Fruit fly (Drosophila melanogaster) whole organism, prepupa: ENCODE measurements around the gene CG8560.
A peak's percentile ranks its signal among the peaks of the same experiment; 100 is the strongest.

ENCODE experiments used
- CG10669 ChIP-seq: fragments of 200-800 bp; sonication (Bioruptor generic); optimal IDR thresholded peaks from 3 replicates; lab custom pipeline; 2018; ENCODE audit warnings: missing biosample characterization, mild to moderate bottlenecking, missing genetic modification characterization, moderate library complexity
- CG11902 ChIP-seq: fragments of 200-800 bp; sonication (Bioruptor generic); optimal IDR thresholded peaks from 3 replicates; lab custom pipeline; 2016; ENCODE audit warnings: missing biosample characterization, missing genetic modification characterization
- CG15336 ChIP-seq: fragments of 200-800 bp; sonication (Bioruptor generic); IDR thresholded peaks from 2 replicates; pipeline ENCODE4 v1.3.6; 2022; ENCODE audit warnings: missing biosample characterization, missing genetic modification characterization
- CG1621 ChIP-seq: fragments of 200-800 bp; sonication (Bioruptor generic); optimal IDR thresholded peaks from 3 replicates; lab custom pipeline; 2018; ENCODE audit warnings: missing biosample characterization, mild to moderate bottlenecking, missing genetic modification characterization
- CG3032 ChIP-seq: fragments of 200-800 bp; optimal IDR thresholded peaks from 2 replicates; lab custom pipeline; 2019; ENCODE audit warnings: missing biosample characterization, mild to moderate bottlenecking, missing genetic modification characterization, moderate library complexity
- CG31627 ChIP-seq: fragments of 200-800 bp; sonication (Bioruptor generic); optimal IDR thresholded peaks from 3 replicates; lab custom pipeline; 2016; ENCODE audit warnings: missing biosample characterization, missing genetic modification characterization
- CG32006 ChIP-seq: fragments of 200-800 bp; sonication (Bioruptor generic); optimal IDR thresholded peaks from 3 replicates; lab custom pipeline; 2017; ENCODE audit warnings: missing biosample characterization, mild to moderate bottlenecking, missing genetic modification characterization
- CG34406 ChIP-seq: fragments of 200-800 bp; sonication (Bioruptor generic); optimal IDR thresholded peaks from 3 replicates; lab custom pipeline; 2016; ENCODE audit warnings: missing biosample characterization, missing genetic modification characterization
- CG3919 ChIP-seq: fragments of 200-800 bp; sonication (Bioruptor generic); optimal IDR thresholded peaks from 3 replicates; lab custom pipeline; 2016; ENCODE audit warnings: missing biosample characterization, missing genetic modification characterization
- CG6276 ChIP-seq: fragments of 200-800 bp; sonication (Bioruptor generic); optimal IDR thresholded peaks from 2 replicates; lab custom pipeline; 2017; ENCODE audit warnings: missing biosample characterization, mild to moderate bottlenecking, missing genetic modification characterization
- CG6792 ChIP-seq: fragments of 200-800 bp; sonication (Bioruptor generic); optimal IDR thresholded peaks from 3 replicates; lab custom pipeline; 2016; ENCODE audit warnings: missing biosample characterization, missing genetic modification characterization
- CG6808 ChIP-seq: fragments of 200-800 bp; sonication (Bioruptor generic); optimal IDR thresholded peaks from 3 replicates; lab custom pipeline; 2017; ENCODE audit warnings: missing biosample characterization, missing genetic modification characterization, mild to moderate bottlenecking, moderate library complexity, missing genetic modification reagents
- CG6854 ChIP-seq: fragments of 200-800 bp; sonication (Bioruptor generic); optimal IDR thresholded peaks from 2 replicates; lab custom pipeline; 2017; ENCODE audit warnings: missing biosample characterization, mild to moderate bottlenecking, missing genetic modification characterization
- CG7368 ChIP-seq: fragments of 200-800 bp; sonication (Bioruptor generic); optimal IDR thresholded peaks from 3 replicates; lab custom pipeline; 2016; ENCODE audit warnings: missing biosample characterization, missing genetic modification characterization
- CG8119 ChIP-seq: fragments of 200-800 bp; sonication (Bioruptor generic); IDR thresholded peaks from 3 replicates; pipeline ENCODE4 v1.3.6; 2022; ENCODE audit warnings: missing biosample characterization, missing genetic modification characterization
- CG8319 ChIP-seq: fragments of 200-800 bp; sonication (Bioruptor generic); optimal IDR thresholded peaks from 3 replicates; lab custom pipeline; 2016; ENCODE audit warnings: missing biosample characterization, missing genetic modification characterization
- CG9139 ChIP-seq: fragments of 200-800 bp; sonication (Bioruptor generic); optimal IDR thresholded peaks from 3 replicates; lab custom pipeline; 2017; ENCODE audit warnings: missing biosample characterization, mild to moderate bottlenecking, missing genetic modification characterization
- Eip78C ChIP-seq: fragments of 200-800 bp; sonication (Bioruptor generic); peaks from one replicate; lab custom pipeline; 2016; ENCODE audit warnings: missing biosample characterization, missing genetic modification characterization
- Eip93F ChIP-seq: fragments of 200-800 bp; sonication (Bioruptor generic); optimal IDR thresholded peaks from 2 replicates; lab custom pipeline; 2016; ENCODE audit warnings: missing biosample characterization, mild to moderate bottlenecking, missing genetic modification characterization
- Gug ChIP-seq: fragments of 200-800 bp; sonication (Bioruptor generic); IDR thresholded peaks from 2 replicates; pipeline ENCODE4 v1.3.6; 2022; ENCODE audit warnings: missing biosample characterization, missing genetic modification characterization
- Hr38 ChIP-seq: sonication (Bioruptor generic); optimal IDR thresholded peaks from 2 replicates; lab custom pipeline; 2016; ENCODE audit warnings: missing biosample characterization, missing genetic modification characterization
- Hr4 ChIP-seq: fragments of 200-800 bp; sonication (Bioruptor generic); optimal IDR thresholded peaks from 3 replicates; lab custom pipeline; 2016; ENCODE audit warnings: missing biosample characterization, missing genetic modification characterization
- Lpt ChIP-seq: fragments of 200-800 bp; sonication (Bioruptor generic); optimal IDR thresholded peaks from 3 replicates; lab custom pipeline; 2016; ENCODE audit warnings: missing biosample characterization, missing genetic modification characterization
- Met ChIP-seq: fragments of 200-800 bp; sonication (Bioruptor generic); optimal IDR thresholded peaks from 3 replicates; lab custom pipeline; 2016; ENCODE audit warnings: missing biosample characterization, missing genetic modification characterization
- Smox ChIP-seq: fragments of 200-800 bp; sonication (Bioruptor generic); optimal IDR thresholded peaks from 3 replicates; lab custom pipeline; 2016; ENCODE audit warnings: missing biosample characterization, missing genetic modification characterization
- Sox102F ChIP-seq: fragments of 200-800 bp; sonication (Bioruptor generic); optimal IDR thresholded peaks from 2 replicates; lab custom pipeline; 2016; ENCODE audit warnings: missing biosample characterization, mild to moderate bottlenecking, missing genetic modification characterization
- Sox15 ChIP-seq: fragments of 200-800 bp; sonication (Bioruptor generic); optimal IDR thresholded peaks from 3 replicates; lab custom pipeline; 2016; ENCODE audit warnings: missing biosample characterization, missing genetic modification characterization
- achi ChIP-seq: fragments of 200-800 bp; sonication (Bioruptor generic); optimal IDR thresholded peaks from 3 replicates; lab custom pipeline; 2016; ENCODE audit warnings: missing biosample characterization, missing genetic modification characterization
- acj6 ChIP-seq: fragments of 200-800 bp; sonication (Bioruptor generic); optimal IDR thresholded peaks from 3 replicates; lab custom pipeline; 2016; ENCODE audit warnings: missing biosample characterization, missing genetic modification characterization
- cyc ChIP-seq: fragments of 200-800 bp; sonication (Bioruptor generic); optimal IDR thresholded peaks from 3 replicates; lab custom pipeline; 2016; ENCODE audit warnings: missing biosample characterization, missing genetic modification characterization
- dac ChIP-seq: fragments of 200-800 bp; sonication (Bioruptor generic); optimal IDR thresholded peaks from 2 replicates; lab custom pipeline; 2017; ENCODE audit warnings: missing biosample characterization, mild to moderate bottlenecking, missing genetic modification characterization
- dsx ChIP-seq: fragments of 200-800 bp; optimal IDR thresholded peaks from 3 replicates; lab custom pipeline; 2019; ENCODE audit warnings: missing biosample characterization, mild to moderate bottlenecking, missing genetic modification characterization, moderate library complexity; ENCODE audit not compliant: poor library complexity, severe bottlenecking
- eg ChIP-seq: fragments of 200-800 bp; sonication (Bioruptor generic); IDR thresholded peaks from 3 replicates; pipeline ENCODE4 v1.3.6; 2022; ENCODE audit warnings: missing biosample characterization, missing genetic modification characterization
- esn ChIP-seq: fragments of 200-800 bp; sonication (Bioruptor generic); optimal IDR thresholded peaks from 2 replicates; lab custom pipeline; 2016; ENCODE audit warnings: missing biosample characterization, mild to moderate bottlenecking, missing genetic modification characterization, moderate library complexity
- fkh ChIP-seq: fragments of 200-800 bp; sonication (Bioruptor generic); optimal IDR thresholded peaks from 3 replicates; lab custom pipeline; 2017; ENCODE audit warnings: missing biosample characterization, mild to moderate bottlenecking, missing genetic modification characterization, moderate library complexity
- lz ChIP-seq: fragments of 200-800 bp; sonication (Bioruptor generic); optimal IDR thresholded peaks from 3 replicates; lab custom pipeline; 2016; ENCODE audit warnings: missing biosample characterization, missing genetic modification characterization
- net ChIP-seq: fragments of 200-800 bp; sonication (Bioruptor generic); optimal IDR thresholded peaks from 3 replicates; lab custom pipeline; 2016; ENCODE audit warnings: missing biosample characterization, missing genetic modification characterization
- pdm3 ChIP-seq: fragments of 200-800 bp; sonication (Bioruptor generic); optimal IDR thresholded peaks from 3 replicates; lab custom pipeline; 2016; ENCODE audit warnings: missing biosample characterization, missing genetic modification characterization
- salr ChIP-seq, 2 experiments: fragments of 200-800 bp; sonication (Bioruptor generic); optimal IDR thresholded peaks; 3 replicates each; lab custom pipeline; 2016 to 2018; ENCODE audit warnings: missing biosample characterization in 2 of 2, missing genetic modification characterization in 2 of 2, mild to moderate bottlenecking in 1 of 2
- spab ChIP-seq: fragments of 200-800 bp; sonication (Bioruptor generic); optimal IDR thresholded peaks from 2 replicates; lab custom pipeline; 2017; ENCODE audit warnings: missing biosample characterization, mild to moderate bottlenecking, missing genetic modification characterization, missing genetic modification reagents
- ss ChIP-seq, 2 experiments: fragments of 200-800 bp; sonication (Bioruptor generic); optimal IDR thresholded peaks; 2 replicates in 1 of 2; 3 replicates in 1 of 2; lab custom pipeline; 2017 to 2018; ENCODE audit warnings: mild to moderate bottlenecking in 2 of 2, missing biosample characterization in 2 of 2, missing genetic modification characterization in 2 of 2, moderate library complexity in 1 of 2
- topi ChIP-seq: fragments of 200-800 bp; sonication (Bioruptor generic); optimal IDR thresholded peaks from 3 replicates; lab custom pipeline; 2016; ENCODE audit warnings: missing biosample characterization, missing genetic modification characterization
- vri ChIP-seq: fragments of 200-800 bp; sonication (Bioruptor generic); optimal IDR thresholded peaks from 3 replicates; lab custom pipeline; 2016; ENCODE audit warnings: missing biosample characterization, mild to moderate bottlenecking, missing genetic modification characterization

The CG8560 gene

DNA sequence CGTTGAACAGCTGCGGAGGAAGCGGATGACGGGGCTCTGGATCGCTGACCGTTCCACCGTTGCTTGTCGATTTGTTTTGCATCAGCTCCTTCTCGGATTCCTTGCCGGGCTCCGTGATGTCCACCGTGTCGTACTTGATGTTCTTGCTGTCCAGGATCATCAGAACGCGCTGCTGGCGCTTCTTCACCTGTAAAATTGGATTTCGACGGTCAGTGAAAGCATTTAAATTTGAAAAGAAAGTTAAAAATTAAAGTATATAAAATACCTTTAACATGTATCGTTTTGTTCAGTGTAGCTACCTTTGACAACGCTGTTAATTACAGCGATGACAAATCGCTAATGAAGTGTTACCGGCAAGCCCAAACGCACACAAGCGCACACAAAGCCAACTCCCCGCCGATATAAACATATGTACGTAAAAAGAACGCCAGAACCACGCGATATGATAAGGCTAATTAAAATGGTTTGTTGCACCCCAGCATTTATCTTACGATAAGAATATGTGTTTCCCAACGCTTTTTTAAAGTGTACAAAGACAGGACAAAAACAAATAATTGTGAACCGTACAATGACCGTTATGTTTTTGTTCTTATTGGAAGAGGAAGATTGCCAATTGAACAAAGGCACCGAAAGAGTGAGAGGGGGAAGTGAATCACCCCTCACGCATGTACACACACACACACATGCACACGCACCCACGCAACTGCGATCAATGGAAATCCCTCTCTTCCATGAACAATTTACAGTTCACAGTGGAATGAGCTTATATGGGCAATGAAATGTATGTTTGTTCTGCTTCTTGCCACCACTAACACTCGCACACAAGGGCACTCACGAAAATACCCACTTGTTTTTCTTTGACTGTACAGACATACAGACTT, 35.9 kb downstream of the CG8560 start (continued):
- peak; percentile 8 for TF ChIP-seq CG3919 (GFP tag; lab: Kevin White, UChicago)
- no peak for TF ChIP-seq CG9139 (GFP tag; lab: Kevin White, UChicago)
- peak; percentile 10 for TF ChIP-seq acj6 (GFP tag; lab: Kevin White, UChicago)
- TF ChIP-seq Met (GFP tag; lab: Kevin White, UChicago) = peak; percentile 20
- peak; percentile 8 for TF ChIP-seq achi (GFP tag; lab: Kevin White, UChicago)
- TF ChIP-seq CG7368 (GFP tag; lab: Kevin White, UChicago) = no peak
- no peak for TF ChIP-seq cyc (GFP tag; lab: Kevin White, UChicago)
- TF ChIP-seq topi (GFP tag; lab: Kevin White, UChicago) = peak; percentile 15
- TF ChIP-seq Eip78C (GFP tag; lab: Kevin White, UChicago) = peak; percentile 82
- TF ChIP-seq lz (GFP tag; lab: Kevin White, UChicago) = peak; percentile 25
- no peak for TF ChIP-seq dac (GFP tag; lab: Kevin White, UChicago)
- TF ChIP-seq spab (GFP tag; lab: Kevin White, UChicago) = no peak
- TF ChIP-seq Lpt = no peak
- no peak for TF ChIP-seq pdm3 (GFP tag; lab: Kevin White, UChicago)
- TF ChIP-seq Eip93F (GFP tag; lab: Kevin White, UChicago) = peak; percentile 73
- no peak for TF ChIP-seq Sox15 (GFP tag; lab: Kevin White, UChicago)
- TF ChIP-seq, all 60 proteins: peak for 25

DNA sequence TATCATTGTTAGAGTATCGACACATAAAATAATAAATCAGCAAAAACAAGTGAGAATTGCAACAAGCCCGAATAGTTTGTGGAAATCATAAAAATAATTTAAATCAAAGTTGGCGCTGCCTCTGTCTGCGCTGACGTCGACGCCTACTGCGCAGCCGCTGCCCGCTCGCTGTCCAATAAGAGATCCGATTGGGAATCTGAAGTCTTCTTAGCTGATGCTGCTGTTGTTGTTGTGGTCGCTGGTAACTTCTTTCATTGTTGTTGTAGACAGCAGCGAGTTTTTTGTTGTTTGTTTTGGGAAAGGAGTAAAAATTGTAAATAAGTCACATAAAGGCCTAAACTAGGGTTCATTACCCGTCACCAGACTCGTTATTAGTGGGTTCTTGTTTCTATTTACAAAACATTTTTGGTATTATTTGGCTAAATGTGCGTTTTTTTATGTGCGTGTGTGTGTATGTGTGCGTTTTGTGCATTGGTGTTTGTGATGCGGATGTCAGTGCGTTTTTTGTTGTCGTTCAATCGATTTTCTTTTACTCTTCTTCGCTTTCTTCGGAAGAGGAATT, 39.2 kb downstream of the CG8560 start:
- TF ChIP-seq fkh (peak; percentile 57), CG11902 (GFP tag; lab: Kevin White, UChicago) (no peak), dac (GFP tag; lab: Kevin White, UChicago) (no peak), CG6808 (GFP tag; lab: Kevin White, UChicago) (no peak), salr (GFP tag; optimal IDR thresholded peaks at IDR 0.05; lab: Kevin White, UChicago) (no peak), CG31627 (GFP tag; lab: Kevin White, UChicago) (no peak), vri (no peak)

DNA sequence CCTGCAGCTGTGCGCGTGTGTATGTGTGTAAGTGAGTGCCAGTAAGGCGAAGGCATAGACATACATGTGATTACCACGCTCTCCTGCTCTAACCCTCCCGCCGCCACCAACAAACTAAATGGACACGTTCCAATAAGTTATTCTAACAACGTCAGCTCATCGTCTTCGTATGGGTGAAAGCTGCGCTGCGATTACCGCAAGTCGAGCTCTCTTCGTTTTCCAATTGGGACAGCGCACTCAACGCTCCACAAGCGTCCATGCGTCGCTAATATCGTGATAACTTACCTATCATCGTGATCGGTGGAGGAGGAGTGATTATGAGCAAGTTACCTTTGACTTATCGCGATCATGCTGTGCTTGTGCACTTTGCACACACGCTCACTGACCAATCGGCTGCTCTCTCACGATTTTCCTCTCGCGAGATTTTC, 42.9 kb downstream of the CG8560 start:
- TF ChIP-seq CG6854 (GFP tag; lab: Kevin White, UChicago) (peak; percentile 39), CG31627 (GFP tag; lab: Kevin White, UChicago) (no peak), net (GFP tag; lab: Kevin White, UChicago) (peak; percentile 35), CG10669 (GFP tag; lab: Kevin White, UChicago) (peak; percentile 21), CG8119 (GFP tag; lab: Robert Waterston, UW) (peak; percentile 64; the same call in 2 of the 3 replicates), lz (GFP tag; lab: Kevin White, UChicago) (no peak), eg (GFP tag; lab: Robert Waterston, UW) (peak; percentile 74; the same call in 2 of the 3 replicates), Gug (no peak), Sox102F (GFP tag; lab: Kevin White, UChicago) (no peak), Hr38 (GFP tag; lab: Kevin White, UChicago) (no peak), achi (GFP tag; lab: Kevin White, UChicago) (peak; percentile 5), spab (GFP tag; lab: Kevin White, UChicago) (peak; percentile 28), cyc (GFP tag; lab: Kevin White, UChicago) (no peak), CG34406 (GFP tag; lab: Kevin White, UChicago) (peak; percentile 5), Eip93F (GFP tag; lab: Kevin White, UChicago) (no peak), CG6808 (GFP tag; lab: Kevin White, UChicago) (peak; percentile 82), salr (GFP tag; optimal IDR thresholded peaks at IDR 0.05; lab: Kevin White, UChicago) (no peak), ss (GFP tag; optimal IDR thresholded peaks at IDR 0.05; lab: Kevin White, UChicago) (peak; percentile 23 to 47), esn (GFP tag; lab: Kevin White, UChicago) (no peak), CG32006 (GFP tag; lab: Kevin White, UChicago) (peak; percentile 18), Hr4 (GFP tag; lab: Kevin White, UChicago) (peak; percentile 50), CG15336 (GFP tag; lab: Robert Waterston, UW) (peak; percentile 68), dsx (GFP tag; lab: Kevin White, UChicago) (no peak), fkh (no peak), Smox (GFP tag; lab: Kevin White, UChicago) (no peak), CG6792 (GFP tag; lab: Kevin White, UChicago) (no peak), CG3032 (tag; lab: Kevin White, UChicago) (no peak), acj6 (GFP tag; lab: Kevin White, UChicago) (no peak), CG6276 (peak; percentile 62), CG1621 (tag; lab: Kevin White, UChicago) (no peak), CG9139 (GFP tag; lab: Kevin White, UChicago) (peak; percentile 51), CG8319 (GFP tag; lab: Kevin White, UChicago) (peak; percentile 20)
